Worm (Caenorhabditis elegans) whole organism, L4/young adult: ENCODE measurements around the gene crb-1.

Experiments
- W03F9.2 ChIP-seq: fragments of 150-350 bp; optimal IDR thresholded peaks from 2 replicates; lab custom pipeline; 2014; ENCODE audit warnings: missing biosample characterization, missing genetic modification characterization
- him-1 ChIP-seq: sonication (generic microtip); optimal IDR thresholded peaks from 2 replicates; lab custom pipeline; 2016; ENCODE audit warnings: missing genotype, missing genetic modification reagents, missing genetic modification characterization, missing compliant biosample characterization

ce11 chrX:17386130-17386529 lies 27.7 kb downstream of the crb-1 start:
- TF ChIP-seq W03F9.2 (no peak), him-1 (no peak)
